Worm (Caenorhabditis elegans) whole organism, early embryonic: ENCODE measurements around the gene seb-3.

ENCODE experiments used
- B0310.2 ChIP-seq: sonication (generic microtip); optimal IDR thresholded peaks from 2 replicates; lab custom pipeline; 2016; ENCODE audit warnings: mild to moderate bottlenecking, missing genetic modification characterization, missing compliant biosample characterization
- F13C5.2 ChIP-seq: sonication (generic microtip); optimal IDR thresholded peaks from 2 replicates; lab custom pipeline; 2017; ENCODE audit warnings: mild to moderate bottlenecking, missing genetic modification characterization, inconsistent platforms, missing compliant biosample characterization
- ama-1 ChIP-seq: fragments of 150-350 bp; optimal IDR thresholded peaks from 2 replicates; lab custom pipeline; 2014
- ceh-36 ChIP-seq: sonication (generic microtip); optimal IDR thresholded peaks from 2 replicates; lab custom pipeline; 2016; ENCODE audit warnings: missing genetic modification characterization, inconsistent platforms, missing compliant biosample characterization
- ets-7 ChIP-seq: sonication (generic microtip); optimal IDR thresholded peaks from 2 replicates; lab custom pipeline; 2016; ENCODE audit warnings: missing genotype, missing genetic modification characterization, missing compliant biosample characterization
- hmg-4 ChIP-seq: fragments of 200-800 bp; sonication (Bioruptor generic); optimal IDR thresholded peaks from 2 replicates; lab custom pipeline; 2018; ENCODE audit warnings: mild to moderate bottlenecking, missing genetic modification characterization, missing compliant biosample characterization
- hnd-1 ChIP-seq: sonication (generic microtip); optimal IDR thresholded peaks from 2 replicates; lab custom pipeline; 2016; ENCODE audit warnings: missing genetic modification characterization, missing compliant biosample characterization
- pes-1 ChIP-seq: fragments of 200-800 bp; sonication (Bioruptor generic); IDR thresholded peaks from 2 replicates; pipeline ENCODE4 v1.3.6; 2022; ENCODE audit warnings: missing genetic modification reagents, missing genetic modification characterization, missing compliant biosample characterization
- scrt-1 ChIP-seq: fragments of 200-800 bp; sonication (Bioruptor generic); IDR thresholded peaks from 2 replicates; pipeline ENCODE4 v1.3.6; 2022; ENCODE audit warnings: missing genetic modification characterization, missing compliant biosample characterization
- tbx-11 ChIP-seq: fragments of 200-800 bp; sonication (Bioruptor generic); IDR thresholded peaks from 2 replicates; pipeline ENCODE4 v1.3.6; 2022; ENCODE audit warnings: missing genetic modification characterization, missing compliant biosample characterization
- tbx-37 ChIP-seq: fragments of 200-800 bp; sonication (Bioruptor generic); conservative IDR thresholded peaks from 2 replicates; pipeline ENCODE4 v1.3.6; 2022; ENCODE audit warnings: missing genetic modification reagents, missing genetic modification characterization, missing compliant biosample characterization

DNA sequence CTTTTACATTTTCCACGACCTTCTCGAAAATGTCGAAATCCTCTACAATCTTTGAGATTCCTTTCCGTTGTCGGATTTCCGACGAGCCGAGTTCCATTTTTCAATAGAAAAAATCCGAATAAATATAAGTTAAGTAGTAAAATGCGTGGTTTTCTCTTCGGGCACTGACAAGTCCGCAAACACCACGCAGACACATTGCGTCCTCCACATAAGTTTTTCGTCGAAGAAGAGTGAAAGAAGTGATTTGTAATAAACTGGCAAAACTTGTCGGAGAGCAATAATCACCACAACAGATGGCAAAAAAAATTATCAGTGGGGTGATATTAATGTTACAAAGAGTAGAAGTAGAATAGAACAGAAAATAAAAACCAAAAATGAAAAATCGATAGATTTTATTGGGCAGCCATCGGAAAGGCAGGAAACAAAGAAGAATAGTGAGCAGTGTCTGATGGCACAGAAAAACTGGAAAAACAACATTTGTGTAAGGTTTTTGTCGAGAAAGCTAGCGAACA lies 19.2 kb upstream of the seb-3 start, which contains the start of gene ergi-2:
- no peak for TF ChIP-seq F13C5.2 (tag; lab: Kevin White, UChicago)
- no peak for TF ChIP-seq tbx-11
- TF ChIP-seq pes-1, result no peak
- no peak for TF ChIP-seq ama-1 (lab: Kevin White, UChicago)
- no peak for TF ChIP-seq tbx-37 (GFP tag; lab: Robert Waterston, UW)
- no peak for TF ChIP-seq ceh-36 (tag; lab: Kevin White, UChicago)
- TF ChIP-seq hmg-4 (GFP tag; lab: Kevin White, UChicago), result no peak
- no peak for TF ChIP-seq ets-7 (tag; lab: Kevin White, UChicago)
- no peak for TF ChIP-seq scrt-1 (GFP tag; lab: Robert Waterston, UW)
- TF ChIP-seq B0310.2 (tag; lab: Kevin White, UChicago), result no peak
- TF ChIP-seq hnd-1 (tag; lab: Kevin White, UChicago), result no peak
